ENCODE assay signal across 1 fruit fly cellular context in genomic region chr3R:16080942-16081589, dm6.
TF ChIP-seq lines count a peak whose summit lies in the region.

TSS of gene CG32855 (minus strand) at chr3R:16080992.

TF ChIP-seq in whole organism, embryonic, 481 proteins besides CTCF, POLR2A, EP300 and RAD21 (continued from another document):
- TF ChIP-seq otp (GFP tag; IDR thresholded peaks at IDR 0.05; lab: Robert Waterston, UW) (peak; percentile 42; the same call in 1 of the 3 replicates), bowl (GFP tag; IDR thresholded peaks at IDR 0.05; lab: Robert Waterston, UW) (no peak), CoRest (tag; optimal IDR thresholded peaks at IDR 0.05; lab: Kevin White, UChicago) (no peak), sens (GFP tag; lab: Kevin White, UChicago) (peak; percentile 77), fd64A (GFP tag; optimal IDR thresholded peaks at IDR 0.05; lab: Kevin White, UChicago) (peak; percentile 5), Hr39 (optimal IDR thresholded peaks at IDR 0.05; lab: Kevin White, UChicago) (no peak), Blimp-1 (GFP tag; optimal IDR thresholded peaks at IDR 0.05; lab: Kevin White, UChicago) (peak; percentile 20), dmrt99B (tag; optimal IDR thresholded peaks at IDR 0.05; lab: Kevin White, UChicago) (peak; percentile 38), Deaf1 (tag; optimal IDR thresholded peaks at IDR 0.05; lab: Kevin White, UChicago) (no peak), Adf1 (GFP tag; IDR thresholded peaks at IDR 0.05; lab: Robert Waterston, UW) (no peak), Side (GFP tag; optimal IDR thresholded peaks at IDR 0.05; lab: Kevin White, UChicago) (no peak), CG17829 (tag; optimal IDR thresholded peaks at IDR 0.05; lab: Kevin White, UChicago) (no peak), D19B (GFP tag; optimal IDR thresholded peaks at IDR 0.05; lab: Kevin White, UChicago) (peak; percentile 15), Vsx1 (GFP tag; optimal IDR thresholded peaks at IDR 0.05; lab: Kevin White, UChicago) (peak; percentile 49)
